Worm (Caenorhabditis elegans): ENCODE measurements around the gene K10H10.5.

The K10H10.5 gene

ce11 chrII:14534000-14534399 is 32.5 kb downstream of the K10H10.5 start, which contains the start of gene C04H5.1:
C04H5.1 (plus strand) TSS chrII:14534300.
- no peak for TF ChIP-seq cog-1 (tag; optimal IDR thresholded peaks at IDR 0.05)
- no peak for TF ChIP-seq klf-2 (GFP tag; conservative IDR thresholded peaks at IDR 0.05)
- TF ChIP-seq ztf-23 (GFP tag; IDR thresholded peaks at IDR 0.05), result no peak
- no peak for TF ChIP-seq T22C8.4 (GFP tag; IDR thresholded peaks at IDR 0.05)
- TF ChIP-seq med-1 (GFP tag; optimal IDR thresholded peaks at IDR 0.05; ENCODE audit: insufficient read depth), result no peak
- no peak for TF ChIP-seq ztf-29 (GFP tag; IDR thresholded peaks at IDR 0.05)

- no peak for TF ChIP-seq flt-1 (GFP tag; IDR thresholded peaks at IDR 0.05)
- no peak for TF ChIP-seq klf-2 (GFP tag; conservative IDR thresholded peaks at IDR 0.05)
- TF ChIP-seq med-1 (GFP tag; optimal IDR thresholded peaks at IDR 0.05; ENCODE audit: insufficient read depth), result no peak
- no peak for TF ChIP-seq ztf-23 (GFP tag; IDR thresholded peaks at IDR 0.05)
- TF ChIP-seq ztf-29 (GFP tag; IDR thresholded peaks at IDR 0.05), result no peak
- no peak for TF ChIP-seq cog-1 (tag; optimal IDR thresholded peaks at IDR 0.05)
- no peak for TF ChIP-seq ref-1 (GFP tag; conservative IDR thresholded peaks at IDR 0.05)
- no peak for TF ChIP-seq tab-1 (GFP tag; IDR thresholded peaks at IDR 0.05)
- TF ChIP-seq T22C8.4 (GFP tag; IDR thresholded peaks at IDR 0.05), result no peak
These were observed 36.2 kb downstream of the K10H10.5 start, which contains the start of the genes clec-147 and C04H5.7 for ce11 chrII:14537728-14538127. clec-147 (minus strand) TSS chrII:14537828. C04H5.7 (plus strand) TSS chrII:14537946.

ce11 chrII:14540551-14540950 is 39.0 kb downstream of the K10H10.5 start:
- no peak for TF ChIP-seq ztf-23 (GFP tag; IDR thresholded peaks at IDR 0.05)
- no peak for TF ChIP-seq ref-1 (GFP tag; conservative IDR thresholded peaks at IDR 0.05)
- no peak for TF ChIP-seq klf-2 (GFP tag; conservative IDR thresholded peaks at IDR 0.05)
- TF ChIP-seq tab-1 (GFP tag; IDR thresholded peaks at IDR 0.05), result no peak

- TF ChIP-seq ztf-23 (GFP tag; IDR thresholded peaks at IDR 0.05) (no peak), klf-2 (GFP tag; conservative IDR thresholded peaks at IDR 0.05) (no peak), T22C8.4 (GFP tag; IDR thresholded peaks at IDR 0.05) (no peak), cog-1 (tag; optimal IDR thresholded peaks at IDR 0.05) (no peak), flt-1 (GFP tag; IDR thresholded peaks at IDR 0.05) (no peak), med-1 (GFP tag; optimal IDR thresholded peaks at IDR 0.05; ENCODE audit: insufficient read depth) (no peak)
These were observed 47.1 kb downstream of the K10H10.5 start, which contains the start of gene gcy-29 for ce11 chrII:14548691-14549090. gcy-29 (minus strand) TSS chrII:14548791.

- no peak for TF ChIP-seq flt-1 (GFP tag; IDR thresholded peaks at IDR 0.05)
- no peak for TF ChIP-seq ref-1 (GFP tag; conservative IDR thresholded peaks at IDR 0.05)
- no peak for TF ChIP-seq tab-1 (GFP tag; IDR thresholded peaks at IDR 0.05)
- TF ChIP-seq cog-1 (tag; optimal IDR thresholded peaks at IDR 0.05), result no peak
- TF ChIP-seq ztf-29 (GFP tag; IDR thresholded peaks at IDR 0.05), result no peak
- TF ChIP-seq ztf-23 (GFP tag; IDR thresholded peaks at IDR 0.05), result no peak
- TF ChIP-seq klf-2 (GFP tag; conservative IDR thresholded peaks at IDR 0.05), result no peak
- TF ChIP-seq med-1 (GFP tag; optimal IDR thresholded peaks at IDR 0.05; ENCODE audit: insufficient read depth), result no peak
- no peak for TF ChIP-seq T22C8.4 (GFP tag; IDR thresholded peaks at IDR 0.05)
These were observed 49.1 kb downstream of the K10H10.5 start, which contains the start of gene nlp-41 for ce11 chrII:14550613-14551012. nlp-41 (plus strand) TSS chrII:14550913.

Data from whole organism, midembryonic.